Worm (Caenorhabditis elegans): Measurements from ENCODE around the gene R10E9.2.
A peak's percentile ranks its signal among the peaks of the same experiment; 100 is the strongest.

The R10E9.2 gene

ce11 chrIII:3954828-3955227, 9.3 kb downstream of the R10E9.2 start:
- no peak for TF ChIP-seq zip-8 (tag; optimal IDR thresholded peaks at IDR 0.05)
- no peak for TF ChIP-seq drap-1 (GFP tag; optimal IDR thresholded peaks at IDR 0.05)
- TF ChIP-seq ceh-43 (GFP tag; optimal IDR thresholded peaks at IDR 0.05), result no peak
- TF ChIP-seq pha-4 (tag; optimal IDR thresholded peaks at IDR 0.05), result no peak
- no peak for TF ChIP-seq mab-5 (tag; optimal IDR thresholded peaks at IDR 0.05)
- TF ChIP-seq unc-62 (GFP tag; optimal IDR thresholded peaks at IDR 0.05), result no peak
- TF ChIP-seq sptf-1 (tag; optimal IDR thresholded peaks at IDR 0.05), result no peak
- no peak for TF ChIP-seq ceh-83 (GFP tag; optimal IDR thresholded peaks at IDR 0.05)
- TF ChIP-seq ces-1 (GFP tag; optimal IDR thresholded peaks at IDR 0.05), result no peak
- TF ChIP-seq cnd-1 (tag; optimal IDR thresholded peaks at IDR 0.05), result no peak
- TF ChIP-seq tbx-8 (GFP tag; optimal IDR thresholded peaks at IDR 0.05), result no peak
- TF ChIP-seq ceh-39 (tag; optimal IDR thresholded peaks at IDR 0.05), result no peak
- TF ChIP-seq lin-13 (tag; optimal IDR thresholded peaks at IDR 0.05), result no peak
- TF ChIP-seq nhr-12 (tag; optimal IDR thresholded peaks at IDR 0.05), result no peak
- TF ChIP-seq flh-1 (GFP tag; optimal IDR thresholded peaks at IDR 0.05), result no peak
- TF ChIP-seq ham-2 (GFP tag; optimal IDR thresholded peaks at IDR 0.05), result no peak
- no peak for TF ChIP-seq blmp-1 (tag; optimal IDR thresholded peaks at IDR 0.05)
- TF ChIP-seq mep-1 (tag; optimal IDR thresholded peaks at IDR 0.05), result no peak
- TF ChIP-seq nhr-2 (tag; optimal IDR thresholded peaks at IDR 0.05), result no peak

DNA sequence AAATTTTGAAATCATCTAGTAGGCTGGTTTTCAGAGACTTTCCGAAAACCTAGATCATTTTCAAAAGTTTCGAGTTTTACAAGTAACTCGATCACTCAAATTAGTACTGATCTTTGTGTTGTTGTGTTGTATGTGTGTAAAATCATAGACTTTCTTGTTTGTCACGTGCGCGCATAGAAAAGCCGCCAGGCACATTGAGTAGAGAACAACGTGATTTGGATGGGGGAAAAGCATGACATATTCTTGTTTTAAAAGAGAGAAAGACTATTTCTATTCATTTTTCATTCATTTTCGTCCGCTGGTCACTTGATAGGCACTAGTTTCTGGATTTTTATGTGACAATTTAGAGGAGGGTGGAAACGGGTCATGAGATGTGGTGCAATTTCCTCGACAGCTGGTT, 9.9 kb downstream of the R10E9.2 start:
- TF ChIP-seq nhr-28 (tag; optimal IDR thresholded peaks at IDR 0.05) (no peak), nhr-2 (tag; optimal IDR thresholded peaks at IDR 0.05) (no peak), ztf-11 (tag; optimal IDR thresholded peaks at IDR 0.05) (no peak), mls-2 (tag; optimal IDR thresholded peaks at IDR 0.05) (no peak), ceh-83 (GFP tag; optimal IDR thresholded peaks at IDR 0.05) (no peak), lin-32 (GFP tag; optimal IDR thresholded peaks at IDR 0.05) (no peak), ces-1 (GFP tag; optimal IDR thresholded peaks at IDR 0.05) (no peak), lsy-2 (tag; optimal IDR thresholded peaks at IDR 0.05) (no peak), hlh-1 (tag; optimal IDR thresholded peaks at IDR 0.05) (no peak)

DNA sequence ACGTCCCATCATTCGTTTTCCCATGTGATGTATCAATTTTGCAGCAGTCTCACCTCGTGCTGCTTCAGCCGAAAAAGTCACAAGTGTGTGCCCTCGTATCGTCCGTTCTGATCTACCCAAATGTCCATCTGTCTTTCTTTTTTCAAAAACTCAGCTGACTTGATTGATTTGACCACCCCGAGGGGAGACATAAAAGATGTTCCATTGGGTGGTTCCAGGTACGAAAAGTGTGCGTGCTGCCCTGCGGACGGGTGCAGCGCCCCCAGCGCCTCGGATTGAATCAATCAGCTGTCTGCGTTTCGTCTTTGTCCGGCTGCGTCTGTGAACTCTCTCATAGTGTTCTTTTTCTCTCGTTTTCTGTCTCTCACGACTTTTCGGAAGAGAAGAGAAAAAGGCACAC, 10.9 kb downstream of the R10E9.2 start:
- TF ChIP-seq ceh-39 (tag; optimal IDR thresholded peaks at IDR 0.05) (no peak), ces-1 (GFP tag; optimal IDR thresholded peaks at IDR 0.05) (peak; percentile 62), pha-4 (tag; optimal IDR thresholded peaks at IDR 0.05) (no peak), ztf-11 (tag; optimal IDR thresholded peaks at IDR 0.05) (no peak), ceh-83 (GFP tag; optimal IDR thresholded peaks at IDR 0.05) (no peak), nhr-76 (tag; optimal IDR thresholded peaks at IDR 0.05) (no peak), mep-1 (tag; optimal IDR thresholded peaks at IDR 0.05) (no peak), nhr-237 (tag; optimal IDR thresholded peaks at IDR 0.05) (no peak), sptf-1 (tag; optimal IDR thresholded peaks at IDR 0.05) (no peak), elt-3 (tag; optimal IDR thresholded peaks at IDR 0.05) (no peak), tbx-8 (GFP tag; optimal IDR thresholded peaks at IDR 0.05) (no peak), bed-3 (GFP tag; optimal IDR thresholded peaks at IDR 0.05) (no peak), mls-2 (tag; optimal IDR thresholded peaks at IDR 0.05) (no peak), nhr-28 (tag; optimal IDR thresholded peaks at IDR 0.05) (no peak), lin-32 (GFP tag; optimal IDR thresholded peaks at IDR 0.05) (no peak), cnd-1 (tag; optimal IDR thresholded peaks at IDR 0.05) (no peak), hlh-1 (tag; optimal IDR thresholded peaks at IDR 0.05) (peak; percentile 21), ceh-43 (GFP tag; optimal IDR thresholded peaks at IDR 0.05) (no peak), unc-120 (tag; optimal IDR thresholded peaks at IDR 0.05; ENCODE audit: poor library complexity, severe bottlenecking) (peak; percentile 18), mab-5 (tag; optimal IDR thresholded peaks at IDR 0.05) (no peak), ham-2 (GFP tag; optimal IDR thresholded peaks at IDR 0.05) (no peak), snpc-4 (tag; optimal IDR thresholded peaks at IDR 0.05) (no peak), unc-62 (GFP tag; optimal IDR thresholded peaks at IDR 0.05) (peak; percentile 27), unc-39 (tag; optimal IDR thresholded peaks at IDR 0.05) (no peak), elt-1 (tag; optimal IDR thresholded peaks at IDR 0.05; ENCODE audit: borderline replicate concordance, insufficient read depth) (no peak), drap-1 (GFP tag; optimal IDR thresholded peaks at IDR 0.05) (no peak), lsy-2 (tag; optimal IDR thresholded peaks at IDR 0.05) (no peak), blmp-1 (tag; optimal IDR thresholded peaks at IDR 0.05) (no peak), sem-2 (GFP tag; optimal IDR thresholded peaks at IDR 0.05) (no peak), flh-1 (GFP tag; optimal IDR thresholded peaks at IDR 0.05) (no peak), M03D4.4 (tag; optimal IDR thresholded peaks at IDR 0.05) (no peak)

DNA sequence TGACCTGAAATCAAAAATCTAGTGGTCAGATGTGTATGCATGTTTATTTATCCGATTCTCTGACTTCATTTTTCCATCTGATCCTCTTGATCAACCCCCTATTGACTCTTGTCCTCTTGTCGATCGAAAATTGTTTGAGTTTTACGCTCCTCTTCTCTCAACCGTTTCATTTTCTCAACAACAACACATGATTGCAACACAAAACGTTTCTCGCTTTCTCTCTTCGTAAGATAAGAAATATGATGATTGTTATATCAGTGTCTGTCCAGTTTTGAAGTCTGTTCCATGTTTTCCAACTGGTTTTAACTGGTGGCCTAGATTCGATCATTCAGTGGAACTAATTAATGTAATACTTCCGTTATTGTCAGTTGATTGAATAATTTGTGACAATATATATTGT, 12.1 kb downstream of the R10E9.2 start:
- TF ChIP-seq cnd-1 (tag; optimal IDR thresholded peaks at IDR 0.05) (no peak), ceh-43 (GFP tag; optimal IDR thresholded peaks at IDR 0.05) (no peak), unc-62 (GFP tag; optimal IDR thresholded peaks at IDR 0.05) (peak; percentile 34), M03D4.4 (tag; optimal IDR thresholded peaks at IDR 0.05) (no peak), unc-120 (tag; optimal IDR thresholded peaks at IDR 0.05; ENCODE audit: poor library complexity, severe bottlenecking) (no peak), lin-32 (GFP tag; optimal IDR thresholded peaks at IDR 0.05) (no peak)

Data from whole organism, mixed stage, embryonic.